Worm (Caenorhabditis elegans) whole organism, L3 larva: ENCODE data around the gene Y38H6C.24.

Experiments used
- ama-1 ChIP-seq: fragments of 150-350 bp; optimal IDR thresholded peaks from 2 replicates; lab custom pipeline; 2018
- ceh-28 ChIP-seq: fragments of 150-350 bp; optimal IDR thresholded peaks from 2 replicates; lab custom pipeline; 2014; ENCODE audit warnings: missing biosample characterization, missing genetic modification reagents, missing genetic modification characterization
- lin-39 ChIP-seq: fragments of 150-350 bp; optimal IDR thresholded peaks from 2 replicates; lab custom pipeline; 2018; ENCODE audit warnings: missing biosample characterization, missing genetic modification reagents, missing genetic modification characterization
- nhr-12 ChIP-seq: fragments of 150-350 bp; optimal IDR thresholded peaks from 2 replicates; lab custom pipeline; 2014; ENCODE audit warnings: missing biosample characterization, missing genetic modification characterization
- nhr-237 ChIP-seq: fragments of 150-350 bp; optimal IDR thresholded peaks from 2 replicates; lab custom pipeline; 2014; ENCODE audit warnings: missing biosample characterization, missing genetic modification characterization
- nhr-76 ChIP-seq: fragments of 150-350 bp; sonication (generic microtip); optimal IDR thresholded peaks from 5 replicates; lab custom pipeline; 2014; ENCODE audit warnings: missing biosample characterization, missing genetic modification characterization
- pqm-1 ChIP-seq: fragments of 150-350 bp; optimal IDR thresholded peaks from 2 replicates; lab custom pipeline; 2017; ENCODE audit warnings: missing biosample characterization, missing genetic modification characterization, inconsistent platforms

- TF ChIP-seq ceh-28 (tag; lab: Kevin White, UChicago) (no peak), ama-1 (lab: Kevin White, UChicago) (no peak), lin-39 (tag; lab: Kevin White, UChicago) (no peak), nhr-12 (tag; lab: Kevin White, UChicago) (no peak), nhr-237 (tag; lab: Kevin White, UChicago) (no peak), pqm-1 (tag; lab: Kevin White, UChicago) (no peak), nhr-76 (tag; lab: Kevin White, UChicago) (no peak)
These were observed 19.7 kb upstream of the Y38H6C.24 start for ce11 chrV:20506542-20506941.
